Fruit fly (Drosophila melanogaster) whole organism, prepupa: ENCODE measurements around the gene ec.

ENCODE experiments used
- CG10631 ChIP-seq: fragments of 200-800 bp; sonication (Bioruptor generic); optimal IDR thresholded peaks from 2 replicates; lab custom pipeline; 2016; ENCODE audit warnings: missing biosample characterization, missing genetic modification characterization
- CG11294 ChIP-seq: fragments of 200-800 bp; sonication (Bioruptor generic); IDR thresholded peaks from 2 replicates; pipeline ENCODE4 v1.3.6; 2022; ENCODE audit warnings: missing biosample characterization, missing genetic modification characterization
- CG11762 ChIP-seq: fragments of 200-800 bp; sonication (Bioruptor generic); optimal IDR thresholded peaks from 3 replicates; lab custom pipeline; 2016; ENCODE audit warnings: missing biosample characterization, missing genetic modification characterization; ENCODE audit not compliant: insufficient read depth
- CG11902 ChIP-seq: fragments of 200-800 bp; sonication (Bioruptor generic); optimal IDR thresholded peaks from 3 replicates; lab custom pipeline; 2016; ENCODE audit warnings: missing biosample characterization, missing genetic modification characterization
- CG3032 ChIP-seq: fragments of 200-800 bp; optimal IDR thresholded peaks from 2 replicates; lab custom pipeline; 2019; ENCODE audit warnings: missing biosample characterization, mild to moderate bottlenecking, missing genetic modification characterization, moderate library complexity
- Eip78C ChIP-seq: fragments of 200-800 bp; sonication (Bioruptor generic); peaks from one replicate; lab custom pipeline; 2016; ENCODE audit warnings: missing biosample characterization, missing genetic modification characterization
- Eip93F ChIP-seq: fragments of 200-800 bp; sonication (Bioruptor generic); optimal IDR thresholded peaks from 2 replicates; lab custom pipeline; 2016; ENCODE audit warnings: missing biosample characterization, mild to moderate bottlenecking, missing genetic modification characterization
- Hr39 ChIP-seq: fragments of 200-800 bp; sonication (Bioruptor generic); optimal IDR thresholded peaks from 2 replicates; lab custom pipeline; 2016; ENCODE audit warnings: missing biosample characterization, missing genetic modification characterization
- OdsH ChIP-seq: fragments of 200-800 bp; sonication (Bioruptor generic); optimal IDR thresholded peaks from 3 replicates; lab custom pipeline; 2016; ENCODE audit warnings: missing biosample characterization, missing genetic modification characterization
- Sox14 ChIP-seq: fragments of 200-800 bp; sonication (Bioruptor generic); optimal IDR thresholded peaks from 3 replicates; lab custom pipeline; 2016; ENCODE audit warnings: missing biosample characterization, missing genetic modification characterization
- achi ChIP-seq: fragments of 200-800 bp; sonication (Bioruptor generic); optimal IDR thresholded peaks from 3 replicates; lab custom pipeline; 2016; ENCODE audit warnings: missing biosample characterization, missing genetic modification characterization
- fkh ChIP-seq: fragments of 200-800 bp; sonication (Bioruptor generic); optimal IDR thresholded peaks from 3 replicates; lab custom pipeline; 2017; ENCODE audit warnings: missing biosample characterization, mild to moderate bottlenecking, missing genetic modification characterization, moderate library complexity
- lz ChIP-seq: fragments of 200-800 bp; sonication (Bioruptor generic); optimal IDR thresholded peaks from 3 replicates; lab custom pipeline; 2016; ENCODE audit warnings: missing biosample characterization, missing genetic modification characterization
- svp ChIP-seq: fragments of 200-800 bp; sonication (Bioruptor generic); peaks from one replicate; lab custom pipeline; 2016; ENCODE audit warnings: missing biosample characterization, missing genetic modification characterization

DNA sequence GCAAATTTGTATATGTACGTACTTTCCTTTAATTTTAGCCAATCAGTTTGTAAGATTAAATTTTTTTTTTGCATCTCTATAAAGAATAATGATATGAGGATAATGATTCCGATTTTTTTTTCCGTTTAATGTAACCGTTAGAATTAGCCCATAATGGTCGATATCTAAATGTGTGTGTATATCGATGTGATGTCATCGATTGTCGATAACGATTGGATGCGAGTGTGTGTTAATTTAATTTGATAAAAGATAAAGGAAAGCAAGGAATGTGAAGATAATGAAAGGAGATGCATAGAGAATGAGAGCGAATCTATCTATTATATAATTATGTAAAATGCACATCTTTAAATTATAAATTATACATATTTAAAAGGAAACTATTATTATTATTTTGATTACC, 23.1 kb upstream of the ec start:
- no peak for TF ChIP-seq OdsH (GFP tag; lab: Kevin White, UChicago)
- TF ChIP-seq CG10631, result no peak
- no peak for TF ChIP-seq fkh (GFP tag; lab: Kevin White, UChicago)
- no peak for TF ChIP-seq Hr39
- TF ChIP-seq Eip78C (GFP tag; lab: Kevin White, UChicago), result no peak
- no peak for TF ChIP-seq CG11294 (GFP tag; lab: Robert Waterston, UW)
- no peak for TF ChIP-seq CG11902
- TF ChIP-seq CG3032 (tag; lab: Kevin White, UChicago), result no peak
- no peak for TF ChIP-seq Sox14 (GFP tag; lab: Kevin White, UChicago)
- no peak for TF ChIP-seq svp (GFP tag; lab: Kevin White, UChicago)
- TF ChIP-seq lz (GFP tag; lab: Kevin White, UChicago), result no peak
- TF ChIP-seq CG11762 (GFP tag; lab: Kevin White, UChicago), result no peak
- no peak for TF ChIP-seq achi
- no peak for TF ChIP-seq Eip93F (GFP tag; lab: Kevin White, UChicago)
